Fruit fly (Drosophila melanogaster): Measurements from ENCODE around the gene CG33203.

DNA sequence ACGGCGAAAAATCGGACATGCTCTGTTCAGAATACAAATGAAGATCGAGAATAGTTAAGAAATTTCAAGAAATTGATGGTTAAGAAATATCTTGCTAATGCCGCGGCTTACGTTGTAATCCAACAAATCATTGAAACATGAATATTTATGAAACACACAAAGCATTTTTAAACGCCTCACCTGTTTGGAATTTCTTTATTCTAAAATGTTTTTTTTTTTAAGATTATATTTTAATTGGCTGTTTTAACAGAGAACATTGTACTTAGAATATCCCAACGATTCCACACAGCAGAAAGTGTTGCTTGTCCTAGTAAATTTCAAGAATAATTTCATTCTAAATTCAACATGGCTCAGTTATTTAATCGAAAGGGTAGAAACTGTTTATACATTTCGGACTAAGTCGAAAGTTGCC lies 35.5 kb downstream of the CG33203 start:
- no peak for TF ChIP-seq psq (optimal IDR thresholded peaks at IDR 0.05)
- no peak for TF ChIP-seq CG8478 (optimal IDR thresholded peaks at IDR 0.05)
